Fruit fly (Drosophila melanogaster): ENCODE measurements around the gene sip2.

Gene sip2

dm6 chr2L:6967422-6968012 is 3.6 kb upstream of the sip2 start, which contains the start of gene Sumo (continued):
- no peak for TF ChIP-seq CG16863 (GFP tag; optimal IDR thresholded peaks at IDR 0.05)
- TF ChIP-seq so (GFP tag; IDR thresholded peaks at IDR 0.05): no peak
- TF ChIP-seq Bteb2 (GFP tag; optimal IDR thresholded peaks at IDR 0.05): no peak
- peak; percentile 31; the same call in 1 of the 2 replicates for TF ChIP-seq sob (GFP tag; IDR thresholded peaks at IDR 0.05)
- TF ChIP-seq Myb (GFP tag; optimal IDR thresholded peaks at IDR 0.05): no peak
- no peak for TF ChIP-seq run (tag; optimal IDR thresholded peaks at IDR 0.05)
- no peak for TF ChIP-seq CG12071 (GFP tag; optimal IDR thresholded peaks at IDR 0.05)
- TF ChIP-seq cg (GFP tag; optimal IDR thresholded peaks at IDR 0.05): no peak
- TF ChIP-seq odd (GFP tag; optimal IDR thresholded peaks at IDR 0.05): no peak
- peak; percentile 21 for TF ChIP-seq CG15514 (GFP tag; optimal IDR thresholded peaks at IDR 0.05)
- TF ChIP-seq slou (GFP tag; optimal IDR thresholded peaks at IDR 0.05): no peak
- TF ChIP-seq Hmx (GFP tag; optimal IDR thresholded peaks at IDR 0.05): no peak
- TF ChIP-seq Hmr (GFP tag; optimal IDR thresholded peaks at IDR 0.05): no peak
- TF ChIP-seq CG12391 (tag; optimal IDR thresholded peaks at IDR 0.05): peak; percentile 35
- TF ChIP-seq CoRest (tag; optimal IDR thresholded peaks at IDR 0.05): peak; percentile 35
- TF ChIP-seq HLH3B (GFP tag; IDR thresholded peaks at IDR 0.05): no peak
- TF ChIP-seq Tbp (GFP tag; optimal IDR thresholded peaks at IDR 0.05): no peak
- TF ChIP-seq bowl (GFP tag; IDR thresholded peaks at IDR 0.05): no peak
- TF ChIP-seq nerfin-2 (GFP tag; IDR thresholded peaks at IDR 0.05; ENCODE audit: partially characterized antibody): peak; percentile 98
- no peak for TF ChIP-seq Awh (GFP tag; IDR thresholded peaks at IDR 0.05)
- peak; percentile 21 for TF ChIP-seq CG12155 (GFP tag; optimal IDR thresholded peaks at IDR 0.05)
- TF ChIP-seq CkIIα-i1 (GFP tag; IDR thresholded peaks at IDR 0.05): no peak
- peak; percentile 11 for TF ChIP-seq bcd (GFP tag; optimal IDR thresholded peaks at IDR 0.05)
- TF ChIP-seq CG3281 (GFP tag; optimal IDR thresholded peaks at IDR 0.05): no peak
- 0 out of 3 replicates have a peak, but pooled peaks have one; percentile 21 for TF ChIP-seq CG11695 (GFP tag; IDR thresholded peaks at IDR 0.05)
- TF ChIP-seq mirr (GFP tag; optimal IDR thresholded peaks at IDR 0.05): no peak
- TF ChIP-seq CG12744 (GFP tag; optimal IDR thresholded peaks at IDR 0.05): no peak
- TF ChIP-seq E2f2 (GFP tag; IDR thresholded peaks at IDR 0.05): no peak
- TF ChIP-seq Dip3 (GFP tag; optimal IDR thresholded peaks at IDR 0.05): no peak
- TF ChIP-seq tll (GFP tag; optimal IDR thresholded peaks at IDR 0.05): no peak
- no peak for TF ChIP-seq CG11696 (GFP tag; IDR thresholded peaks at IDR 0.05)
- 0 out of 3 replicates have a peak, but pooled peaks have one; percentile 8 for TF ChIP-seq H15 (GFP tag; IDR thresholded peaks at IDR 0.05)
- peak; percentile 15 for TF ChIP-seq Sox102F (GFP tag; optimal IDR thresholded peaks at IDR 0.05)
- TF ChIP-seq CG18619 (GFP tag; optimal IDR thresholded peaks at IDR 0.05): peak; percentile 15
- no peak for TF ChIP-seq CG17186 (GFP tag; optimal IDR thresholded peaks at IDR 0.05)
- TF ChIP-seq pfk (GFP tag; optimal IDR thresholded peaks at IDR 0.05): no peak
- no peak for TF ChIP-seq Fer1 (GFP tag; optimal IDR thresholded peaks at IDR 0.05)
- TF ChIP-seq sc (optimal IDR thresholded peaks at IDR 0.05): no peak
- TF ChIP-seq sc (GFP tag; optimal IDR thresholded peaks at IDR 0.05): no peak
- no peak for TF ChIP-seq dati (GFP tag; IDR thresholded peaks at IDR 0.05)
- no peak for TF ChIP-seq CG4854 (GFP tag; optimal IDR thresholded peaks at IDR 0.05)
- no peak for TF ChIP-seq CG17385 (GFP tag; optimal IDR thresholded peaks at IDR 0.05)
- no peak for TF ChIP-seq maf-S (GFP tag; optimal IDR thresholded peaks at IDR 0.05)
- no peak for TF ChIP-seq CG12104 (GFP tag; optimal IDR thresholded peaks at IDR 0.05)
- TF ChIP-seq Ets97D (GFP tag; optimal IDR thresholded peaks at IDR 0.05): no peak
- TF ChIP-seq corto (GFP tag; optimal IDR thresholded peaks at IDR 0.05): no peak
- TF ChIP-seq oc (tag; optimal IDR thresholded peaks at IDR 0.05): no peak
- TF ChIP-seq ash1 (GFP tag; optimal IDR thresholded peaks at IDR 0.05): no peak
- no peak for TF ChIP-seq slp2 (GFP tag; optimal IDR thresholded peaks at IDR 0.05)
- TF ChIP-seq CG16813 (GFP tag; IDR thresholded peaks at IDR 0.05; ENCODE audit: partially characterized antibody): peak; percentile 100
- TF ChIP-seq Sry-β (GFP tag; optimal IDR thresholded peaks at IDR 0.05): peak; percentile 40

Data from whole organism, embryonic.